Fruit fly (Drosophila melanogaster): Measurements from ENCODE around the gene CG14963.

DNA sequence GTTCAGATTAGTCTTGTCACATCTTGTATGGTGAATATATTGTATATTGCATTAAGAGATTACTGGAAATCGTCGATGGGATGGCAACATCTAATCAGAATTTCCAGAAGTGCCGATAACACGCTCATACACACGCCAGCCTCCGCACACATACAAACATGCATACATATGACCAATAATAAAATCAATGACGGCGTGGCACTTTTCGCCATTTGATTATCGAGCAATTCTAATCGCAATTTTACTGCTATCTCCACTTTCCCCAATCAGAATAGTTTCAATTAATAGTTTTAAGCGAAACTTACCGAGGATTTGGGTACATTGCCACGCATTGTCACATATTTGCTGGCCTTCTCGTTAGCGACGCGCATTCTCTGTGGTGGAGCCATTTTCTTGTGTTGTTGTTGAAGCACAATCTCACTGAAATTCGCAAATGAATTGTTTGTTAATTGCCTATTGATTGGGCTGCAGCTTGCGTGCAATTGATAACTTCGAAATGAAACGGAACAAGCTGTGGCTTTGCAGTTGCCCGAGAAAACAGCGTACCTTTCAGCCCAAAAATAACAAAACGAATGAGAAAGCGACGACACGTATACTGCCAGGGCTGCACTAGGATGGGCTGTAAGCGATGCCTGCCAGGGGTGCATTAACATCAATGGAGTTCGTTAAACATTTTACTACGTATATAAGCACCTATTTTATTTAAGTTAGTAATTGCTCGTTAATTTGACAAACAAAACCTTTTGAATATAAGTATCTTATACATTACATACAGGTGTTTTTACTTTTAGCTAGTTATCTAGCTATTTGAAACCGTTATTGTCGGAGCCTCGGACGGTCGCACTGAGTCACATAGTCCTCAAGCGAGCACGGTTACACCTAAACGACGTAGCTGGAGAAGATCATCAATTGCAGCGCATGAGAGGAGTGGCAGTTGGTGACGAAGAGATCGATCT is 26.4 kb upstream of the CG14963 start, which contains the start of the genes CG32276 and gry:
- TF ChIP-seq psq (optimal IDR thresholded peaks at IDR 0.05) = no peak
- TF ChIP-seq insv (optimal IDR thresholded peaks at IDR 0.05) = no peak
- TF ChIP-seq Myc (optimal IDR thresholded peaks at IDR 0.05) = no peak

Measured in Kc167 (cell line).